Fruit fly (Drosophila melanogaster): Measurements from ENCODE around the gene eag.

The eag gene

dm6 chrX:15022219-15022618 lies 66.9 kb downstream of the eag start (continued):
- TF ChIP-seq B-H2 (GFP tag; optimal IDR thresholded peaks at IDR 0.05) (peak; percentile 80), CG12942 (GFP tag; optimal IDR thresholded peaks at IDR 0.05) (peak; percentile 75), CG7963 (GFP tag; IDR thresholded peaks at IDR 0.05; ENCODE audit: partially characterized antibody) (no peak), D19B (GFP tag; optimal IDR thresholded peaks at IDR 0.05) (peak; percentile 62), Hr78 (GFP tag; optimal IDR thresholded peaks at IDR 0.05) (peak in 1 of 2 experiments; percentile 56), CG1602 (GFP tag; optimal IDR thresholded peaks at IDR 0.05) (peak; percentile 79), CG43689 (GFP tag; IDR thresholded peaks at IDR 0.05) (peak; percentile 66; the same call in 1 of the 2 replicates), crol (GFP tag; IDR thresholded peaks at IDR 0.05) (no peak), salm (tag; optimal IDR thresholded peaks at IDR 0.05) (peak; percentile 65), her (GFP tag; optimal IDR thresholded peaks at IDR 0.05) (peak; percentile 90), Hmr (GFP tag; optimal IDR thresholded peaks at IDR 0.05) (peak; percentile 85), tx (GFP tag; optimal IDR thresholded peaks at IDR 0.05) (peak; percentile 82), Nf-YA (GFP tag; IDR thresholded peaks at IDR 0.05) (peak; percentile 80), CG14014 (GFP tag; IDR thresholded peaks at IDR 0.05) (peak; percentile 80), zf30C (GFP tag; optimal IDR thresholded peaks at IDR 0.05) (peak; percentile 7), HmgZ (tag; optimal IDR thresholded peaks at IDR 0.05) (peak; percentile 74), CG3995 (GFP tag; optimal IDR thresholded peaks at IDR 0.05) (peak; percentile 12), tgo (GFP tag; IDR thresholded peaks at IDR 0.05) (peak; percentile 83), dpn (GFP tag; optimal IDR thresholded peaks at IDR 0.05) (peak; percentile 90), CG3407 (GFP tag; optimal IDR thresholded peaks at IDR 0.05) (peak; percentile 73), E2f2 (GFP tag; IDR thresholded peaks at IDR 0.05) (peak; percentile 64), CG8478 (optimal IDR thresholded peaks at IDR 0.05) (no peak), CG8924 (tag; optimal IDR thresholded peaks at IDR 0.05) (peak; percentile 86), Poxn (GFP tag; IDR thresholded peaks at IDR 0.05) (0 out of 2 replicates have a peak, but pooled peaks have one; percentile 21), ems (GFP tag; optimal IDR thresholded peaks at IDR 0.05) (peak; percentile 87), chinmo (GFP tag; IDR thresholded peaks at IDR 0.05; ENCODE audit: partially characterized antibody) (no peak), CG7271 (tag; optimal IDR thresholded peaks at IDR 0.05) (no peak), Xrp1 (GFP tag; IDR thresholded peaks at IDR 0.05) (peak; percentile 85), Doc3 (GFP tag; IDR thresholded peaks at IDR 0.05; ENCODE audit: partially characterized antibody) (no peak), CG16815 (GFP tag; optimal IDR thresholded peaks at IDR 0.05) (peak; percentile 71), CG30431 (GFP tag; optimal IDR thresholded peaks at IDR 0.05) (peak; percentile 82), ci (GFP tag; IDR thresholded peaks at IDR 0.05) (peak; percentile 95), Neu2 (GFP tag; optimal IDR thresholded peaks at IDR 0.05; ENCODE audit: borderline replicate concordance) (no peak), z (GFP tag; IDR thresholded peaks at IDR 0.05) (no peak), Hand (GFP tag; optimal IDR thresholded peaks at IDR 0.05) (peak; percentile 47), Ssrp (tag; optimal IDR thresholded peaks at IDR 0.05) (peak; percentile 85), Sin3A (optimal IDR thresholded peaks at IDR 0.05) (no peak), Doc2 (GFP tag; IDR thresholded peaks at IDR 0.05) (no peak), CG6683 (GFP tag; optimal IDR thresholded peaks at IDR 0.05) (peak; percentile 72), ara (GFP tag; IDR thresholded peaks at IDR 0.05) (peak; percentile 67), row (GFP tag; IDR thresholded peaks at IDR 0.05) (peak; percentile 90), luna (GFP tag; optimal IDR thresholded peaks at IDR 0.05) (peak; percentile 68), CG6654 (GFP tag; optimal IDR thresholded peaks at IDR 0.05) (peak; percentile 55), Atf6 (GFP tag; IDR thresholded peaks at IDR 0.05) (peak; percentile 90), CG15601 (tag; optimal IDR thresholded peaks at IDR 0.05) (peak; percentile 81), CG3847 (GFP tag; IDR thresholded peaks at IDR 0.05) (peak; percentile 84), Dref (GFP tag; IDR thresholded peaks at IDR 0.05) (no peak), CG6791 (GFP tag; IDR thresholded peaks at IDR 0.05; ENCODE audit: partially characterized antibody) (0 out of 3 replicates have a peak, but pooled peaks have one; percentile 25), CG31441 (GFP tag; IDR thresholded peaks at IDR 0.05) (peak; percentile 79), en (GFP tag; optimal IDR thresholded peaks at IDR 0.05) (peak; percentile 77), CG34422 (GFP tag; IDR thresholded peaks at IDR 0.05) (peak; percentile 81), Ptx1 (GFP tag; IDR thresholded peaks at IDR 0.05) (peak; percentile 82)
